Worm (Caenorhabditis elegans) whole organism, L1 larva: ENCODE results near the gene hpo-10.

Source experiments
- aha-1 ChIP-seq: fragments of 150-350 bp; optimal IDR thresholded peaks from 2 replicates; lab custom pipeline; 2014; ENCODE audit warnings: missing biosample characterization, missing genetic modification characterization
- ama-1 ChIP-seq: fragments of 150-350 bp; optimal IDR thresholded peaks from 2 replicates; lab custom pipeline; 2014
- blmp-1 ChIP-seq: fragments of 150-350 bp; optimal IDR thresholded peaks from 2 replicates; lab custom pipeline; 2014; ENCODE audit warnings: missing biosample characterization, missing genetic modification characterization
- lin-13 ChIP-seq: fragments of 150-350 bp; optimal IDR thresholded peaks from 2 replicates; lab custom pipeline; 2014; ENCODE audit warnings: missing biosample characterization, missing genetic modification reagents, missing genetic modification characterization
- nhr-237 ChIP-seq: fragments of 150-350 bp; optimal IDR thresholded peaks from 2 replicates; lab custom pipeline; 2014; ENCODE audit warnings: missing biosample characterization, missing genetic modification characterization
- nhr-28 ChIP-seq: fragments of 150-350 bp; optimal IDR thresholded peaks from 2 replicates; lab custom pipeline; 2014; ENCODE audit warnings: missing biosample characterization, missing genetic modification characterization
- sptf-1 ChIP-seq: fragments of 150-350 bp; optimal IDR thresholded peaks from 2 replicates; lab custom pipeline; 2014; ENCODE audit warnings: missing biosample characterization, missing genetic modification characterization

- TF ChIP-seq nhr-237 (tag; lab: Kevin White, UChicago) (no peak), nhr-28 (no peak), sptf-1 (tag; lab: Kevin White, UChicago) (no peak), lin-13 (GFP tag; lab: Kevin White, UChicago) (no peak), blmp-1 (tag; lab: Kevin White, UChicago) (no peak), aha-1 (no peak), ama-1 (lab: Kevin White, UChicago) (no peak)
These were observed 20.3 kb upstream of the hpo-10 start, which contains the start of gene dpf-4 for ce11 chrIII:5859008-5859407.
